Fruit fly (Drosophila melanogaster): ENCODE data around the gene CG32277.

CG32277 gene

dm6 chr3L:3162584-3162983 lies 42.7 kb downstream of the CG32277 start:
- no peak for TF ChIP-seq Hmx (GFP tag; optimal IDR thresholded peaks at IDR 0.05)
- no peak for TF ChIP-seq CG7786 (GFP tag; optimal IDR thresholded peaks at IDR 0.05)
- no peak for TF ChIP-seq Kr (GFP tag; optimal IDR thresholded peaks at IDR 0.05)
- TF ChIP-seq h (optimal IDR thresholded peaks at IDR 0.05): no peak
- TF ChIP-seq amos (GFP tag; IDR thresholded peaks at IDR 0.05; ENCODE audit: partially characterized antibody): no peak
- no peak for TF ChIP-seq fu2 (GFP tag; optimal IDR thresholded peaks at IDR 0.05)
- no peak for TF ChIP-seq Camta (GFP tag; optimal IDR thresholded peaks at IDR 0.05)
- no peak for TF ChIP-seq CG14014 (GFP tag; IDR thresholded peaks at IDR 0.05)
- no peak for TF ChIP-seq repo (GFP tag; optimal IDR thresholded peaks at IDR 0.05)
- TF ChIP-seq CG17385 (GFP tag; optimal IDR thresholded peaks at IDR 0.05): no peak
- TF ChIP-seq CG1647 (GFP tag; optimal IDR thresholded peaks at IDR 0.05): no peak

- TF ChIP-seq Camta (GFP tag; optimal IDR thresholded peaks at IDR 0.05) (no peak), emc (GFP tag; optimal IDR thresholded peaks at IDR 0.05) (no peak), Poxn (GFP tag; IDR thresholded peaks at IDR 0.05) (no peak), seq (GFP tag; IDR thresholded peaks at IDR 0.05) (no peak), kay (GFP tag; optimal IDR thresholded peaks at IDR 0.05) (no peak), BEAF-32 (GFP tag; optimal IDR thresholded peaks at IDR 0.05) (peak; percentile 63), CG17802 (tag; optimal IDR thresholded peaks at IDR 0.05) (no peak), CG17912 (GFP tag; optimal IDR thresholded peaks at IDR 0.05) (no peak), TFAM (GFP tag; optimal IDR thresholded peaks at IDR 0.05) (no peak), CG13624 (GFP tag; optimal IDR thresholded peaks at IDR 0.05) (no peak), nerfin-2 (GFP tag; IDR thresholded peaks at IDR 0.05; ENCODE audit: partially characterized antibody) (no peak), twi (tag; optimal IDR thresholded peaks at IDR 0.05) (no peak), CG3281 (GFP tag; optimal IDR thresholded peaks at IDR 0.05) (no peak), sna (GFP tag; IDR thresholded peaks at IDR 0.05; ENCODE audit: partially characterized antibody) (0 out of 2 replicates have a peak, but pooled peaks have one; percentile 29), Stat92E (GFP tag; optimal IDR thresholded peaks at IDR 0.05) (peak in 1 of 3 experiments; percentile 8), unc-4 (GFP tag; IDR thresholded peaks at IDR 0.05; ENCODE audit: partially characterized antibody) (peak; percentile 45), repo (GFP tag; optimal IDR thresholded peaks at IDR 0.05) (no peak), hbn (GFP tag; IDR thresholded peaks at IDR 0.05; ENCODE audit: partially characterized antibody) (peak; percentile 55), CG15514 (GFP tag; optimal IDR thresholded peaks at IDR 0.05) (peak; percentile 42), CG16863 (GFP tag; optimal IDR thresholded peaks at IDR 0.05) (no peak), Fer3 (tag; optimal IDR thresholded peaks at IDR 0.05) (no peak), ftz-f1 (GFP tag; optimal IDR thresholded peaks at IDR 0.05) (peak; percentile 41), Scr (GFP tag; IDR thresholded peaks at IDR 0.05; ENCODE audit: partially characterized antibody) (peak; percentile 63), CG4424 (GFP tag; optimal IDR thresholded peaks at IDR 0.05) (no peak), CG1603 (tag; optimal IDR thresholded peaks at IDR 0.05) (peak; percentile 21), zen (tag; optimal IDR thresholded peaks at IDR 0.05) (peak; percentile 10), CG2120 (GFP tag; optimal IDR thresholded peaks at IDR 0.05) (no peak), Lim3 (GFP tag; IDR thresholded peaks at IDR 0.05) (no peak), pzg (GFP tag; optimal IDR thresholded peaks at IDR 0.05) (peak; percentile 27), amos (GFP tag; IDR thresholded peaks at IDR 0.05; ENCODE audit: partially characterized antibody) (peak; percentile 48), Doc3 (GFP tag; IDR thresholded peaks at IDR 0.05; ENCODE audit: partially characterized antibody) (0 out of 3 replicates have a peak, but pooled peaks have one; percentile 38), tap (tag; optimal IDR thresholded peaks at IDR 0.05) (no peak), CG2116 (GFP tag; optimal IDR thresholded peaks at IDR 0.05) (no peak), CG2129 (GFP tag; IDR thresholded peaks at IDR 0.05; ENCODE audit: partially characterized antibody) (peak; percentile 47), ac (GFP tag; optimal IDR thresholded peaks at IDR 0.05) (no peak), Med (GFP tag) (peak; percentile 44), Dref (GFP tag; IDR thresholded peaks at IDR 0.05) (peak; percentile 56), Nf-YC (tag; optimal IDR thresholded peaks at IDR 0.05) (no peak), Sry-δ (GFP tag; optimal IDR thresholded peaks at IDR 0.05) (peak; percentile 79), CG13287 (GFP tag; IDR thresholded peaks at IDR 0.05; ENCODE audit: partially characterized antibody) (peak; percentile 49)
These were observed 43.3 kb downstream of the CG32277 start, which contains the start of gene rasp for dm6 chr3L:3161968-3162367. Gene rasp (plus strand): TSS chr3L:3162180.

Measured in whole organism, embryonic.